Worm (Caenorhabditis elegans): ENCODE measurements around the gene mars-1.

DNA sequence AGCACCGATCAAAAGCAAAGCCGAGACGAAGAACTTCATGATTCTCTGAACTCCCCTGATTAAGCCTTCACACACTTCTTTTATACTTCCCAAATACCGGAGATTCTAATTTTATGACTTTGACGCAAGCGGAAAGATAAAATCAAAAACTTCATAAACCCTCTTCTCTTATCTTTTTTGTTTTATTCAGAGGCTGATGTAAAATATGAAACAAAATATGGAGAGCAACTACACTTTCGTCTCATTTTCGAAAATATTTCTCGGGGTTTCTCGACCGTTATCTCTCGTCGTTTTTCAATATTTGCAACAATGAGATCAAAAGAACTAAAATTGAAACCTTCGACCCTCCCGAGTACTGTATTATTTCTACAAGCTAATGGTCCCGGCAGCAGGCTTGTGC lies 12.2 kb downstream of the mars-1 start, which contains the start of gene lys-4:
- no peak for TF ChIP-seq hlh-30 (tag; optimal IDR thresholded peaks at IDR 0.05; ENCODE audit: insufficient read depth)
- no peak for TF ChIP-seq lir-3 (tag; optimal IDR thresholded peaks at IDR 0.05)
- no peak for TF ChIP-seq jun-1 (tag; optimal IDR thresholded peaks at IDR 0.05)
- TF ChIP-seq attf-4 (tag; optimal IDR thresholded peaks at IDR 0.05): no peak
- TF ChIP-seq ztf-11 (tag; optimal IDR thresholded peaks at IDR 0.05): no peak
- TF ChIP-seq unc-62 (GFP tag; optimal IDR thresholded peaks at IDR 0.05 in 1 of 2): no peak
- TF ChIP-seq unc-62 (tag; optimal IDR thresholded peaks at IDR 0.05): no peak

All from whole organism, L4 larva.